Worm (Caenorhabditis elegans) whole organism, young adult: Measurements from ENCODE around the gene ppt-1.

ENCODE experiments used
- ceh-91 ChIP-seq: fragments of 200-800 bp; sonication (Bioruptor generic); IDR thresholded peaks from 2 replicates; pipeline ENCODE4 v1.3.6; 2022; ENCODE audit warnings: missing genetic modification reagents, missing genetic modification characterization, missing compliant biosample characterization
- fkh-3 ChIP-seq: sonication (generic microtip); optimal IDR thresholded peaks from 2 replicates; lab custom pipeline; 2016; ENCODE audit warnings: mild to moderate bottlenecking, missing genetic modification characterization, missing compliant biosample characterization
- hmg-1.2 ChIP-seq: fragments of 200-800 bp; sonication (Bioruptor generic); IDR thresholded peaks from 2 replicates; pipeline ENCODE4 v1.3.6; 2022; ENCODE audit warnings: missing genetic modification reagents, missing genetic modification characterization, missing compliant biosample characterization
- madf-3 ChIP-seq: fragments of 200-800 bp; sonication (Bioruptor generic); IDR thresholded peaks from 2 replicates; pipeline ENCODE4 v1.3.6; 2022; ENCODE audit warnings: missing genetic modification reagents, missing genetic modification characterization, missing compliant biosample characterization
- madf-8 ChIP-seq: fragments of 200-800 bp; sonication (Bioruptor generic); conservative IDR thresholded peaks from 2 replicates; pipeline ENCODE4 v1.3.6; 2022; ENCODE audit warnings: missing genetic modification reagents, missing genetic modification characterization, missing compliant biosample characterization
- mxl-1 ChIP-seq: sonication (generic microtip); optimal IDR thresholded peaks from 2 replicates; lab custom pipeline; 2016; ENCODE audit warnings: missing genetic modification characterization, missing compliant biosample characterization
- snpc-1.1 ChIP-seq: sonication (generic microtip); optimal IDR thresholded peaks from 2 replicates; lab custom pipeline; 2017; ENCODE audit warnings: missing genetic modification characterization, mild to moderate bottlenecking, missing compliant biosample characterization, antibody characterized with exemption, moderate library complexity, missing genotype, missing genetic modification reagents; ENCODE audit not compliant: insufficient read depth
- tbx-9 ChIP-seq: sonication (generic microtip); optimal IDR thresholded peaks from 2 replicates; lab custom pipeline; 2016; ENCODE audit warnings: borderline replicate concordance, missing genetic modification characterization, inconsistent platforms, missing compliant biosample characterization
- unc-62 ChIP-seq: fragments of 150-350 bp; optimal IDR thresholded peaks from 2 replicates; lab custom pipeline; 2014; ENCODE audit warnings: missing biosample characterization, missing genetic modification reagents, missing genetic modification characterization
- ztf-18 ChIP-seq: sonication (generic microtip); optimal IDR thresholded peaks from 2 replicates; lab custom pipeline; 2016; ENCODE audit warnings: missing genotype, mild to moderate bottlenecking, missing genetic modification characterization, missing compliant biosample characterization

DNA sequence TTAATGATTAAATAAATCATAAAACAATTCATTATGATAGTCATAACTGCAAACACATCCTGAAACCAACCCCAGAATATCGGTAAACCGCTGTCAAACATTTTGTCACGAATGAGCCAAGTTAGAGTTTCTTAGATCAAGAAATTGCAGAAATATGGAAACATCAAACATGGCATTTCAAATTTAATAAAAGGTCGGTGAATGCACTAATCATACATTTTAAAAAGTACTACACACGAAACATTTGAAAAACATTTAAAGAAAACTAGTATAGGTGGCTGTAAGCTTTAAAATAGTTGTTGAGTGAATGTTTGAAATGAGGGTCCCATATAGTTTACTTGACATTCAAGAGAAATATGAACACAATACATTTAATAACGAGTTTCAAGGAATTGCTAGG, 42.6 kb upstream of the ppt-1 start, which contains the start of gene str-180:
- TF ChIP-seq unc-62 (GFP tag; lab: Kevin White, UChicago) (no peak), snpc-1.1 (no peak), mxl-1 (no peak), fkh-3 (tag; lab: Kevin White, UChicago) (no peak), madf-3 (GFP tag; lab: Robert Waterston, UW) (no peak), ceh-91 (GFP tag; lab: Robert Waterston, UW) (no peak), tbx-9 (tag; lab: Kevin White, UChicago) (no peak), hmg-1.2 (no peak), madf-8 (GFP tag; lab: Robert Waterston, UW) (no peak), ztf-18 (tag; lab: Kevin White, UChicago) (no peak)
